Fruit fly (Drosophila melanogaster) whole organism, adult: Measurements from ENCODE around the gene CG31715.
A peak's percentile ranks its signal among the peaks of the same experiment; 100 is the strongest.

ENCODE experiments used
- CG11617 ChIP-seq: fragments of 200-800 bp; sonication (Bioruptor generic); optimal IDR thresholded peaks from 2 replicates; lab custom pipeline; 2017; ENCODE audit warnings: mild to moderate bottlenecking, missing biosample characterization, missing genetic modification reagents, missing genetic modification characterization
- CG12768 ChIP-seq: fragments of 200-800 bp; sonication (Bioruptor generic); optimal IDR thresholded peaks from 2 replicates; lab custom pipeline; 2017; ENCODE audit warnings: missing biosample characterization, missing genetic modification characterization, mild to moderate bottlenecking, moderate library complexity, missing genetic modification reagents
- CG14711 ChIP-seq: fragments of 200-800 bp; sonication (Bioruptor generic); optimal IDR thresholded peaks from 2 replicates; lab custom pipeline; 2018; ENCODE audit warnings: missing biosample characterization, mild to moderate bottlenecking, missing genetic modification characterization, moderate library complexity
- CG1620 ChIP-seq: fragments of 200-800 bp; sonication (Bioruptor generic); optimal IDR thresholded peaks from 2 replicates; lab custom pipeline; 2016; ENCODE audit warnings: missing biosample characterization, missing genetic modification characterization
- CG33017 ChIP-seq: fragments of 200-800 bp; sonication (Bioruptor generic); optimal IDR thresholded peaks from 2 replicates; lab custom pipeline; 2018; ENCODE audit warnings: missing biosample characterization, mild to moderate bottlenecking, missing genetic modification characterization, moderate library complexity
- CG5204 ChIP-seq: fragments of 200-800 bp; sonication (Bioruptor generic); optimal IDR thresholded peaks from 2 replicates; lab custom pipeline; 2016; ENCODE audit warnings: missing biosample characterization, missing genetic modification characterization
- CG7045 ChIP-seq: fragments of 200-800 bp; sonication (Bioruptor generic); optimal IDR thresholded peaks from 2 replicates; lab custom pipeline; 2017; ENCODE audit warnings: missing biosample characterization, mild to moderate bottlenecking, missing genetic modification characterization
- CG7101 ChIP-seq: fragments of 200-800 bp; sonication (Bioruptor generic); optimal IDR thresholded peaks from 2 replicates; lab custom pipeline; 2018; ENCODE audit warnings: missing biosample characterization, mild to moderate bottlenecking, missing genetic modification characterization, moderate library complexity
- Clk ChIP-seq: fragments of 200-800 bp; sonication (Bioruptor generic); optimal IDR thresholded peaks from 2 replicates; lab custom pipeline; 2017; ENCODE audit warnings: missing biosample characterization, missing genetic modification characterization
- Crg-1 ChIP-seq: fragments of 200-800 bp; sonication (Bioruptor generic); optimal IDR thresholded peaks from 2 replicates; lab custom pipeline; 2016; ENCODE audit warnings: missing biosample characterization, missing genetic modification characterization
- Hr96 ChIP-seq: fragments of 200-800 bp; sonication (Bioruptor generic); optimal IDR thresholded peaks from 2 replicates; lab custom pipeline; 2016; ENCODE audit warnings: missing biosample characterization, missing genetic modification characterization
- Mnt ChIP-seq: fragments of 200-800 bp; sonication (Bioruptor generic); optimal IDR thresholded peaks from 2 replicates; lab custom pipeline; 2016; ENCODE audit warnings: missing biosample characterization, mild to moderate bottlenecking, missing genetic modification characterization
- bab1 ChIP-seq: fragments of 200-800 bp; sonication (Bioruptor generic); optimal IDR thresholded peaks from 3 replicates; lab custom pipeline; 2019; ENCODE audit warnings: missing biosample characterization, mild to moderate bottlenecking, missing genetic modification characterization, moderate library complexity
- cic ChIP-seq: fragments of 200-800 bp; sonication (Bioruptor generic); optimal IDR thresholded peaks from 2 replicates; lab custom pipeline; 2017; ENCODE audit warnings: missing biosample characterization, mild to moderate bottlenecking, missing genetic modification characterization, moderate library complexity
- cnc ChIP-seq, 2 experiments: fragments of >200 bp; optimal IDR thresholded peaks; 2 replicates each; lab custom pipeline; 2017
- kay ChIP-seq: fragments of 200-800 bp; sonication (Bioruptor generic); peaks from one replicate; lab custom pipeline; 2016; ENCODE audit warnings: missing biosample characterization, missing genetic modification characterization, borderline replicate concordance
- ovo ChIP-seq: fragments of 200-800 bp; sonication (Bioruptor generic); optimal IDR thresholded peaks from 2 replicates; lab custom pipeline; 2016; ENCODE audit warnings: missing biosample characterization, missing genetic modification characterization
- pad ChIP-seq: fragments of 200-800 bp; sonication (Bioruptor generic); optimal IDR thresholded peaks from 3 replicates; lab custom pipeline; 2017; ENCODE audit warnings: missing biosample characterization, missing genetic modification characterization, mild to moderate bottlenecking, moderate library complexity, missing genetic modification reagents
- tj ChIP-seq: fragments of 200-800 bp; sonication (Bioruptor generic); optimal IDR thresholded peaks from 3 replicates; lab custom pipeline; 2017; ENCODE audit warnings: missing biosample characterization, mild to moderate bottlenecking, missing genetic modification characterization, moderate library complexity
- toe ChIP-seq: fragments of 200-800 bp; sonication (Bioruptor generic); optimal IDR thresholded peaks from 2 replicates; lab custom pipeline; 2016; ENCODE audit warnings: missing biosample characterization, missing genetic modification characterization

Gene CG31715

DNA sequence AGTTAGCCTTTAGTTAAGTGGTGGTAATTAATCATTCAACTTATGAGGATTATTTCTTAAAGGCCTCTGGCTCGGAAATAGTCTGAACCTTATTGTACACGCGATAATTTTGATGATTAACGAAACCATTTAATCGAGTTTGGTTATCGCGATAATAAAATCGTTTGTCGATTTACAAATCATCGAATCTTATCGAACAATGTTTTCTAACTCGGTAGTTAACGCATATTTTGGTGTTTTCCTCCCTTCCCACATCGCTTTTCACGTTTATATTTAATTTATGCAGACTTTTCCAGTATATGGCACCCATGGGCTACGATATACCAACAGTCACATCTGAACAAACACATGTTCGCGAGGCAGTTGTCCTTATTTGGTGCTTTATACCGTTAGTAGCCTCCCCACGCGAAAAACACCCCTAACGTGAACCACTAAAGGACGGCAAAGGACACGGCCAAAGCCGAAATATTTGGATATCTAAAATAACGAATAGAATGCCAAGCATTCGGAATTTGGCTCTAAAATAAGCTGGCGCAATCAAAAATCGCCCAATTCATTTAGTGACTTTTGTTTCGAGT, 2.7 kb downstream of the CG31715 start, which contains the start of gene Frmd5:
Frmd5 (plus strand) TSS at position 414 of the 578 bp plus-strand sequence.
- TF ChIP-seq CG33017 (tag; lab: Kevin White, UChicago) (no peak), CG12768 (no peak), bab1 (GFP tag; lab: Kevin White, UChicago) (no peak), CG7101 (tag; lab: Kevin White, UChicago) (no peak), Hr96 (GFP tag; lab: Kevin White, UChicago) (no peak), toe (GFP tag; lab: Kevin White, UChicago) (no peak), CG1620 (GFP tag; lab: Kevin White, UChicago) (no peak), CG14711 (tag; lab: Kevin White, UChicago) (no peak), Clk (GFP tag; lab: Kevin White, UChicago) (no peak), cnc (optimal IDR thresholded peaks at IDR 0.05; lab: Kevin White, UChicago) (no peak), Mnt (GFP tag; lab: Kevin White, UChicago) (no peak), CG5204 (GFP tag; lab: Kevin White, UChicago) (no peak)

DNA sequence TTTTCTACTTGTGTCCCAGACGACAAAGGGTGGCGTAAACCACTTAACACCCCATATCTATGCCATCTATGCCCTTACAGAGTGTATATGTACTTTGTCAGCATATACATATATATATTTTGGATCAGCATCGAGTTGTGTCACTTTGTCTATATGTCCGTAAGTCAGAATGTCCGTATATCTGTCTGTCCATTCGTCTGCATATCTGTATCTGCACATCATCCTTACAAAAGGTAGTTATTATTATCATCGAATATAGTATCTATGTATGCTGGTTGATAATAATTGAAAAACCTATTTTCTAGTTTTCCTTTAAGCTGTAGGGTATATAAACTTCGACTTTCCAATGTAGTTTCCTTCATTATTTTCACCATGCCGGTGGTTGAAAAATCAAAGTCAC, 9.7 kb downstream of the CG31715 start:
- TF ChIP-seq cic (GFP tag; lab: Kevin White, UChicago) (no peak), CG5204 (GFP tag; lab: Kevin White, UChicago) (no peak), bab1 (GFP tag; lab: Kevin White, UChicago) (no peak), CG33017 (tag; lab: Kevin White, UChicago) (no peak), Hr96 (GFP tag; lab: Kevin White, UChicago) (no peak)

DNA sequence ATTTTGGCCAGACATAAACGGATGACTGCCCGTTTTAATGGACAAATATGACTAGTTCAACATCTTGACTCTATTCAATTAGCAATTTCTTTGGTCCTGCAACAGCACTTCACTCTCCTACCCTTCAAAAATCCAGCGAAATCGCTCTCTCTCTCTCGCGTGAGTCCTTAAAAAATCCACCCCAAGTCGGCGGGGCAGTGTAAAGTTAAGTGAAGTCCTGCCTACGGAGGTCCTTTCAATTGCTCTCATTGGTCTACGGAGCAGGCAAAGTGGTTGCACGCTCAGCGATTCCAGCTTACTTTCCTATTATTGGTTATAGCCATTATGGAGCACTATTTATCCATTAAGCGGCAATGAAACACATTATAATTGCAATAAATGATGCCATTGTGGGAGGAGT, 12.5 kb downstream of the CG31715 start, which contains the start of gene CG34367:
CG34367 (minus strand) TSS at position 35 of the 400 bp plus-strand sequence.
- no peak for TF ChIP-seq cnc (optimal IDR thresholded peaks at IDR 0.05; lab: Kevin White, UChicago)
- TF ChIP-seq bab1 (GFP tag; lab: Kevin White, UChicago): no peak
- TF ChIP-seq toe (GFP tag; lab: Kevin White, UChicago): no peak
- TF ChIP-seq CG7045: no peak

DNA sequence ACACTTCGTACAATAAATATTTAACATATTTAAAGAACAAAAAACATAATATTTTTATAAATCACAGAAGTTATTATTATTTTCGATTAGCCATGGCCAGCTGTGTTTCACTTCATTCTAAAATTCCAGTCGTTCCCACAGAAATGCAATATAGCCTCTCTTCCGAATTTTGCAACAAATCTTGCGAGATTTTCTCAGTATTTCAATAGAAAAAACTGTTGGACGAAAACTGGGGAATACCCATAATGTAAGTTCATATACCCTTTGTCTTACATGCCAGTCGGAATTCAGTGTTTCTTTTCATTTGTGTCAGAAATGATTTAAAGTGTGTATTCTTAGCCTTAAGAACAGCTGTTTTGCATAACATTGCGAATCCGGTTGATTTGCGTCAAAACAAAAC, 15.1 kb downstream of the CG31715 start, which contains the start of the genes CtsL4 and ClpP:
CtsL4 (minus strand) TSS at position 90 of the 400 bp plus-strand sequence.
ClpP (plus strand) TSS at position 288 of the 400 bp plus-strand sequence.
- peak; percentile 6 for TF ChIP-seq CG1620 (GFP tag; lab: Kevin White, UChicago)
- TF ChIP-seq Hr96 (GFP tag; lab: Kevin White, UChicago): no peak
- peak; percentile 36 for TF ChIP-seq CG7101 (tag; lab: Kevin White, UChicago)
- TF ChIP-seq CG11617 (GFP tag; lab: Kevin White, UChicago): peak; percentile 35
- TF ChIP-seq tj (GFP tag; lab: Kevin White, UChicago): peak; percentile 72
- TF ChIP-seq CG7045: no peak

DNA sequence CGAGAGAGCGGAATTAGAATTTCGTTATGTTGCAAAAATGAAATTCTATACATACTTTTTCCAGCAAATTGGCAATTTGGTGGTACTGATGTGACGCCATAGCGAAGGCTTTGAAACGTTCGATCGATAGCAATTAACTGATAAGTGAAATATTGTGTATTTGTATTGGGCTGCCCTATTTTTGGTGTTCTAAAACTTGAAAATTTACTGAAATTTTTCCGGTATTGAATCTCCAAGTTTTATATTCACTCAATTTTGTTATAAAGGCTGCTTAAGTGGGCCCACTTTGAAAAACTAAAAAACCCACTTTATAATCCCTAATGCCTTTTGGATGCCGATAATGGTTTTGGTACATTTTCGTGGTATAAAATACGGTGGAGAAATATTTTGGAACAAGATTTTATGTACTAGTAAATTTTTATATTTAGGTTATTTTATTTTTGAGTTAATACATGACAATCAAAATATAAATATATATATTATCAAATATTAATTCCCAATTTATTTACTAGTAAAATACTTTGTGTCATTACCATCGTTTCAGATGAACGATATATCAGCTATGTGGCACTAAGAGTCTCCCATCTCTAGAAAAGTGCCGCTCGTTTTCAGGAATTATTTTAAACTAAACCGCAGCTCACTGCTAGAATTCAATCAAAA, 21.1 kb downstream of the CG31715 start, which contains the start of the genes Cand1 and pim:
Cand1 (minus strand) TSS at position 300 of the 660 bp plus-strand sequence.
pim (plus strand) TSS at position 582 of the 660 bp plus-strand sequence.
- TF ChIP-seq CG7101 (tag; lab: Kevin White, UChicago) (peak; percentile 50), Hr96 (GFP tag; lab: Kevin White, UChicago) (no peak), cic (GFP tag; lab: Kevin White, UChicago) (no peak), CG11617 (GFP tag; lab: Kevin White, UChicago) (no peak), CG1620 (GFP tag; lab: Kevin White, UChicago) (no peak)

DNA sequence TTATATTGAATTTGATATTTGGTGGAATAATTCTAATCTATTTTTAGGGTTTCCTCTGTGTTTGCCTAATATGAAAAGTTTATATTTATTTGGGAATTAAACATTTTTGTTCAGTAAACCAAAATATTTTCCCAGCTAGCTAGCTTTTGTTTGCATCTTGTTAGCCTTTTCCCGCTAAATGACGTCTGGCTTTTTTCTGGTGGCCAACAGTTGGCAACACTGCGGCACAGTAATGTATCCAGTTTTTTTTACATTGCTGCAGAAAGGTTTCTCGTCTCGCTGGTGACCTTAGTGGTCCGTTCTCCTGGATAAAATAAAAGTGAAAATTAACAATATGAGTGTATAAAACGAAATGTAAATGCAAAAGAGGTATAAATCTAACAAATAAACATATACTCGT, 22.8 kb downstream of the CG31715 start, which contains the start of gene lft:
lft (plus strand) TSS at position 243 of the 400 bp plus-strand sequence.
- no peak for TF ChIP-seq CG33017 (tag; lab: Kevin White, UChicago)
- no peak for TF ChIP-seq CG14711 (tag; lab: Kevin White, UChicago)
- no peak for TF ChIP-seq toe (GFP tag; lab: Kevin White, UChicago)
- TF ChIP-seq CG5204 (GFP tag; lab: Kevin White, UChicago): no peak
- no peak for TF ChIP-seq cnc (optimal IDR thresholded peaks at IDR 0.05; lab: Kevin White, UChicago)
- no peak for TF ChIP-seq CG7101 (tag; lab: Kevin White, UChicago)
- TF ChIP-seq cic (GFP tag; lab: Kevin White, UChicago): no peak
- no peak for TF ChIP-seq CG7045
- TF ChIP-seq kay (GFP tag; lab: Kevin White, UChicago): no peak

DNA sequence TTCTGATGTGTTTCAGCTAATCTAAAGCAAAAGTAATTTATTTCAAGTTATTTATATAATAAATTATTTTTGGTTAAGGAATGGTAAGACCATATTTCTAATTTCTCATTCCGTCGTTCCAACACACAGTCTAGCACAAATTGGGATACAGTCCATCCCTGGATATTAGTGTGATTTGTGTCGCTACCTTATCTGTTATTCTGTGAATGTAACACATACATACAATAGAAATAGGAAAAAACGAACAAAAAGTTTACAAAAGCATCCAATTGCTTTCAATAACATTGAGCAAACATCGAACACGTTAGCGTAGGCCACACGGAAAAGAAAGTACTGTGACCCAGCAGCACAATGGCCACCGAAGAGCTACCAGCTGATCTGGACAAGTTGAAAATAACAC, 25.1 kb downstream of the CG31715 start, which contains the start of gene CG5056:
CG5056 (plus strand) TSS at position 168 of the 400 bp plus-strand sequence.
- TF ChIP-seq CG1620 (GFP tag; lab: Kevin White, UChicago): no peak
- no peak for TF ChIP-seq Mnt (GFP tag; lab: Kevin White, UChicago)
- no peak for TF ChIP-seq CG11617 (GFP tag; lab: Kevin White, UChicago)
- TF ChIP-seq cic (GFP tag; lab: Kevin White, UChicago): no peak
- no peak for TF ChIP-seq toe (GFP tag; lab: Kevin White, UChicago)
- TF ChIP-seq ovo (GFP tag; lab: Kevin White, UChicago): no peak
- TF ChIP-seq cnc (optimal IDR thresholded peaks at IDR 0.05; lab: Kevin White, UChicago): no peak
- TF ChIP-seq Clk (GFP tag; lab: Kevin White, UChicago): no peak
- TF ChIP-seq CG14711 (tag; lab: Kevin White, UChicago): peak; percentile 37
- no peak for TF ChIP-seq Hr96 (GFP tag; lab: Kevin White, UChicago)
- no peak for TF ChIP-seq CG7045
- TF ChIP-seq Crg-1: peak; percentile 12
- peak; percentile 10 for TF ChIP-seq CG33017 (tag; lab: Kevin White, UChicago)
- TF ChIP-seq CG7101 (tag; lab: Kevin White, UChicago): no peak
- TF ChIP-seq bab1 (GFP tag; lab: Kevin White, UChicago): peak; percentile 69
- TF ChIP-seq CG12768: no peak
- TF ChIP-seq pad (GFP tag; lab: Kevin White, UChicago): no peak
- TF ChIP-seq tj (GFP tag; lab: Kevin White, UChicago): no peak
- no peak for TF ChIP-seq kay (GFP tag; lab: Kevin White, UChicago)
- no peak for TF ChIP-seq CG5204 (GFP tag; lab: Kevin White, UChicago)
